Fruit fly (Drosophila melanogaster) Kc167 (cell line): Measurements from ENCODE around the gene CG8360.

Experiments used
- Myc ChIP-seq: fragments of >200 bp; optimal IDR thresholded peaks from 2 replicates; lab custom pipeline; 2017; ENCODE audit warnings: missing external identifiers
- Sin3A ChIP-seq: fragments of >200 bp; optimal IDR thresholded peaks from 2 replicates; lab custom pipeline; 2018; ENCODE audit warnings: missing external identifiers
- h ChIP-seq: fragments of >200 bp; optimal IDR thresholded peaks from 3 replicates; lab custom pipeline; 2018; ENCODE audit warnings: missing external identifiers
- insv ChIP-seq: fragments of >200 bp; optimal IDR thresholded peaks from 3 replicates; lab custom pipeline; 2018; ENCODE audit warnings: missing external identifiers
- psq ChIP-seq: fragments of >200 bp; optimal IDR thresholded peaks from 2 replicates; lab custom pipeline; 2017; ENCODE audit warnings: missing external identifiers
- ttk ChIP-seq: sonication (Bioruptor generic); optimal IDR thresholded peaks from 2 replicates; lab custom pipeline; 2017; ENCODE audit warnings: missing external identifiers

- TF ChIP-seq psq = no peak
- no peak for TF ChIP-seq h (lab: Kevin White, UChicago)
- no peak for TF ChIP-seq ttk (lab: Kevin White, UChicago)
- no peak for TF ChIP-seq Sin3A (lab: Kevin White, UChicago)
- no peak for TF ChIP-seq Myc (lab: Kevin White, UChicago)
- TF ChIP-seq insv (lab: Kevin White, UChicago) = no peak
These were observed 41.2 kb upstream of the CG8360 start for dm6 chr2L:8171544-8171943.
